Worm (Caenorhabditis elegans): Measurements from ENCODE around the gene B0554.4.

B0554.4 gene

DNA sequence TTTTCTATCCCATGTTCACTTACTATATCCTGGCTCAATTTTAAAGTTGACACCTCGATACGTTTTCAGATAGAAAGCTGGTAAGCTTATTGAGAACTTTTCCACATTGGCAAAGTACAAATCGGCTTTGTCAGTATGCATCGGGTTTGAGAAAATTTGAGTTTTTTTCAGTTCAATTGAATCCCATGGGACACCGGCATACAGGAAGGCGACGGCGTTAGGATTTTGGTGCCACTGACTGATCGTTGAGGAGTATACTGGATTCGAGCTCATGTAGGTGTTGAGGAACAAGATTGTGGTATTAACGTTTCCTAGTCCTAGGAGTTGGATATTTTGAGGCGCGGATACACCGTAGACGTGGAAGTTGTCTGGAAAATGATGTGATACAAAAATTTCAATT is 16.1 kb upstream of the B0554.4 start:
- TF ChIP-seq K11D2.4 (GFP tag; IDR thresholded peaks at IDR 0.05) (no peak), nfya-2 (GFP tag; IDR thresholded peaks at IDR 0.05) (no peak), snpc-1.1 (tag; optimal IDR thresholded peaks at IDR 0.05; ENCODE audit: insufficient read depth) (no peak), T07F8.4 (tag; optimal IDR thresholded peaks at IDR 0.05) (no peak), ceh-27 (GFP tag; optimal IDR thresholded peaks at IDR 0.05) (no peak), zfh-2 (GFP tag; conservative IDR thresholded peaks at IDR 0.05) (no peak), ama-1 (optimal IDR thresholded peaks at IDR 0.05) (no peak), ama-1 (GFP tag; optimal IDR thresholded peaks at IDR 0.05) (no peak), snpc-1.3 (tag; optimal IDR thresholded peaks at IDR 0.05; ENCODE audit: insufficient read depth) (no peak), C06A6.2 (GFP tag; conservative IDR thresholded peaks at IDR 0.05) (no peak), cebp-2 (GFP tag; IDR thresholded peaks at IDR 0.05) (no peak), ceh-40 (GFP tag; IDR thresholded peaks at IDR 0.05) (no peak), egrh-3 (GFP tag; IDR thresholded peaks at IDR 0.05) (no peak), die-1 (tag; optimal IDR thresholded peaks at IDR 0.05) (no peak), rec-8 (tag; optimal IDR thresholded peaks at IDR 0.05) (no peak), B0336.3 (GFP tag; IDR thresholded peaks at IDR 0.05) (no peak), attf-6 (GFP tag; IDR thresholded peaks at IDR 0.05) (no peak)

DNA sequence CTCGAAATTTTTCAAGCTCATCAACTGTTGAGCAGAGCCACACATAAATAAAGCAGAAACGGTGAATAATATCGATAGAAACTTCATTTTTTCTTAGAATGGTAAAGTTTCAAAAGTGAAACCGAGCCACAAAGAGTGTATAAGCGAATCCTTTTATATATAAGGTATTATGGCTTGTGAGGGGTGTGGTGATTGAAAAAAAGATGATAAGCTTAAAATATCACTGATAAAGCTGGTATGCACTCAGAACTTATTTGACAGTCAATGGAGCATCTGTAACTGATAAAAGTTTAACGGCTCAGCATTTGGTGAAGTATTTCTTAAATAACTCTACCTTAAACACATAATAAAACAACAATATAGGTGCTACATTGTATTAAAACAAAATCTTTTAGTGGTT is 14.3 kb upstream of the B0554.4 start, which contains the start of gene dod-19:
Gene dod-19 (minus strand): TSS at position 130 of the 400 bp plus-strand sequence.
- no peak for TF ChIP-seq T26A5.8 (tag; optimal IDR thresholded peaks at IDR 0.05)
- peak; percentile 17 for TF ChIP-seq nhr-80 (tag; optimal IDR thresholded peaks at IDR 0.05)

DNA sequence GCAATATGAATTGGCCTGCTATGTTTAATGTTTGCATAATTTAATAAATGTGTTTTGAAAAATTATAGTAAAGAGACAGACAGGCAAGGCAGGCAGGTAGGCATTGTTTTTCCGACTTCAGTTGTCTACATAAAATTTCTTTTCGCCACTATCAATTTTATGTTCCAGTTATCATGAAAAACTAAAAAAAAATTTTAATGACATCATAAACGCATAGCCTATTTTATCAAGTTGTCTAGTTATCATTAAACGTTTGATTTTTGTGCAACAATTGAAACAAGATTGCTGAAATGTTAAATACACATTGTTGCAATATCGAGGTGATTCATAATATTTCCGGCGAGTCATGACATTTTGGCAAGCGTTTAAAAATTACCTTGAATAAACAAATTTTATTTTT is 13.9 kb upstream of the B0554.4 start:
- TF ChIP-seq ztf-26 (tag; optimal IDR thresholded peaks at IDR 0.05) (no peak), F55B11.4 (tag; optimal IDR thresholded peaks at IDR 0.05; ENCODE audit: borderline replicate concordance, insufficient read depth) (no peak), dox-1 (GFP tag; IDR thresholded peaks at IDR 0.05) (no peak), F49E8.2 (tag; optimal IDR thresholded peaks at IDR 0.05; ENCODE audit: insufficient read depth) (no peak), nfyb-1 (GFP tag; IDR thresholded peaks at IDR 0.05) (no peak), nhr-80 (tag; optimal IDR thresholded peaks at IDR 0.05) (peak; percentile 24), C06A6.2 (GFP tag; conservative IDR thresholded peaks at IDR 0.05) (no peak), ztf-22 (GFP tag; optimal IDR thresholded peaks at IDR 0.05) (no peak), hsf-1 (GFP tag; IDR thresholded peaks at IDR 0.05) (no peak), lsl-1 (GFP tag; optimal IDR thresholded peaks at IDR 0.05) (no peak), ceh-40 (GFP tag; IDR thresholded peaks at IDR 0.05) (no peak), hmg-20 (GFP tag; IDR thresholded peaks at IDR 0.05) (no peak), unc-62 (GFP tag; optimal IDR thresholded peaks at IDR 0.05) (peak; percentile 46)

DNA sequence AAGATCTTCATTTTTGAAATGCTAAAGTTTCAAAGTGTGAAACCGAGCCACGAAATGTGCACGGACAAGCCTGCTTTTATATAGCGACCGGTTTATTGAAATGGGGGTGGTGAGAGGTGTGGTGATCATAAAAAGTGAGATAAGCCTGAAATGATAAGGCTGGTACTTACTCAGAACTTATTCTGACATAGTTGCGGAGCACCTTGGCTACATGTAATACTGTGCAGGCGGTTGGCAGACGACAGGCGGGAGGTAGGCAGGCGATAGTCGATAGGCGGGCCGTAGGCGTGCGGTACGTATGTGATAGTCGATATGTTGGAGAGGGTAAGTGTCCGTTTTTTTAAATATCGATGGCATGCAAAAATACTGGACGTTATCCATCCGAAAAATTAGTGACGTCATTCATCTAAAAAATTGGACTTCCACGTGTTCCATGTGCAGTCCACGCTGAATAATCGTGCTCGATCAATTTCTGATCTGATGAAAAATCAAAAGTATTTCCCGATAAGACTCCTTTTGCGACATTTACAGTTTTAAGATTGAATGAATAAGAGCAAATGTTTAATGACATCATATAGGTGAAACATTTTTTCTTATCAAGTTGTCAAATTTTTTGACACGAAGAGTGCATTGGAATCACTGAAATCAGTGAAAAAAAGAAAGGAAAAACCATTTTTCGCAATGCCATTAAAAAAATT is 11.1 kb upstream of the B0554.4 start, which contains the start of gene irg-8:
Gene irg-8 (minus strand): TSS at position 51 of the 698 bp plus-strand sequence.
- TF ChIP-seq pbrm-1 (GFP tag; IDR thresholded peaks at IDR 0.05): no peak
- TF ChIP-seq nhr-80 (tag; optimal IDR thresholded peaks at IDR 0.05): peak; percentile 35
- peak; percentile 79 for TF ChIP-seq atf-7 (tag; optimal IDR thresholded peaks at IDR 0.05)
- TF ChIP-seq efl-1 (GFP tag; optimal IDR thresholded peaks at IDR 0.05): no peak
- peak; percentile 70 for TF ChIP-seq unc-62 (GFP tag; optimal IDR thresholded peaks at IDR 0.05)
- peak in 1 of 2 experiments; percentile 45 for TF ChIP-seq let-607 (tag; optimal IDR thresholded peaks at IDR 0.05)
